Fruit fly (Drosophila melanogaster) whole organism, embryonic: Measurements from ENCODE around the gene enc.
A peak's percentile ranks its signal among the peaks of the same experiment; 100 is the strongest.

Source experiments
- Ada2b ChIP-seq: fragments of 200-800 bp; sonication (Bioruptor generic); IDR thresholded peaks from 2 replicates; pipeline ENCODE4 v1.3.6; 2022; ENCODE audit warnings: missing biosample characterization, missing genetic modification characterization
- Antp ChIP-seq: fragments of 200-800 bp; sonication (Bioruptor generic); optimal IDR thresholded peaks from 3 replicates; lab custom pipeline; 2016; ENCODE audit warnings: missing biosample characterization, missing genetic modification characterization
- BEAF-32 ChIP-seq: fragments of 200-800 bp; sonication (Bioruptor generic); optimal IDR thresholded peaks from 3 replicates; lab custom pipeline; 2017; ENCODE audit warnings: missing biosample characterization, missing genetic modification characterization, mild to moderate bottlenecking, moderate library complexity, missing genetic modification reagents
- CG10462 ChIP-seq: fragments of 200-800 bp; sonication (Bioruptor generic); optimal IDR thresholded peaks from 2 replicates; lab custom pipeline; 2016; ENCODE audit warnings: missing biosample characterization, missing genetic modification characterization
- CG10959 ChIP-seq: fragments of 200-800 bp; sonication (Bioruptor generic); IDR thresholded peaks from 2 replicates; pipeline ENCODE4 v1.3.6; 2022; ENCODE audit warnings: missing biosample characterization, missing genetic modification characterization
- CG10979 ChIP-seq: fragments of 200-800 bp; sonication (Bioruptor generic); optimal IDR thresholded peaks from 2 replicates; lab custom pipeline; 2018; ENCODE audit warnings: missing biosample characterization, mild to moderate bottlenecking, missing genetic modification characterization, moderate library complexity
- CG11085 ChIP-seq: fragments of 200-800 bp; sonication (Bioruptor generic); IDR thresholded peaks from 2 replicates; pipeline ENCODE4 v1.3.6; 2022; ENCODE audit warnings: missing biosample characterization, missing genetic modification characterization
- CG11247 ChIP-seq: fragments of 200-800 bp; sonication (Bioruptor generic); IDR thresholded peaks from 2 replicates; pipeline ENCODE4 v1.3.6; 2022; ENCODE audit warnings: missing biosample characterization, missing genetic modification characterization
- CG11696 ChIP-seq: fragments of 200-800 bp; sonication (Bioruptor generic); IDR thresholded peaks from 2 replicates; pipeline ENCODE4 v1.3.6; 2022; ENCODE audit warnings: missing biosample characterization, missing genetic modification characterization
- CG11723 ChIP-seq: fragments of 200-800 bp; sonication (Bioruptor generic); optimal IDR thresholded peaks from 2 replicates; lab custom pipeline; 2017; ENCODE audit warnings: missing biosample characterization, mild to moderate bottlenecking, missing genetic modification characterization
- CG12155 ChIP-seq: fragments of 200-800 bp; sonication (Bioruptor generic); optimal IDR thresholded peaks from 3 replicates; lab custom pipeline; 2016; ENCODE audit warnings: missing biosample characterization, missing genetic modification characterization
- CG13624 ChIP-seq: fragments of 200-800 bp; sonication (Bioruptor generic); optimal IDR thresholded peaks from 2 replicates; lab custom pipeline; 2016; ENCODE audit warnings: missing biosample characterization, missing genetic modification characterization
- CG14860 ChIP-seq: fragments of 200-800 bp; sonication (Bioruptor generic); IDR thresholded peaks from 3 replicates; pipeline ENCODE4 v1.3.6; 2022; ENCODE audit warnings: missing biosample characterization, missing genetic modification characterization; ENCODE audit not compliant: partially characterized antibody
- CG14965 ChIP-seq: fragments of 200-800 bp; sonication (Bioruptor generic); optimal IDR thresholded peaks from 2 replicates; lab custom pipeline; 2016; ENCODE audit warnings: missing biosample characterization, missing genetic modification characterization, borderline replicate concordance
- CG15601 ChIP-seq: fragments of 200-800 bp; sonication (Bioruptor generic); optimal IDR thresholded peaks from 3 replicates; lab custom pipeline; 2019; ENCODE audit warnings: missing biosample characterization, mild to moderate bottlenecking, missing genetic modification characterization, moderate library complexity
- CG17361 ChIP-seq: fragments of 200-800 bp; sonication (Bioruptor generic); IDR thresholded peaks from 3 replicates; pipeline ENCODE4 v1.3.6; 2022; ENCODE audit warnings: missing biosample characterization, missing genetic modification characterization
- CG17802 ChIP-seq: fragments of 200-800 bp; sonication (Bioruptor generic); optimal IDR thresholded peaks from 2 replicates; lab custom pipeline; 2018; ENCODE audit warnings: missing biosample characterization, mild to moderate bottlenecking, missing genetic modification characterization, moderate library complexity
- CG18619 ChIP-seq: fragments of 200-800 bp; sonication (Bioruptor generic); optimal IDR thresholded peaks from 3 replicates; lab custom pipeline; 2017; ENCODE audit warnings: missing biosample characterization, mild to moderate bottlenecking, missing genetic modification characterization
- CG4854 ChIP-seq: fragments of 200-800 bp; sonication (Bioruptor generic); optimal IDR thresholded peaks from 2 replicates; lab custom pipeline; 2016; ENCODE audit warnings: missing biosample characterization, missing genetic modification characterization, inconsistent platforms
- CG7271 ChIP-seq: fragments of 200-800 bp; sonication (Bioruptor generic); optimal IDR thresholded peaks from 2 replicates; lab custom pipeline; 2018; ENCODE audit warnings: missing biosample characterization, mild to moderate bottlenecking, missing genetic modification characterization, moderate library complexity
- CG9215 ChIP-seq: fragments of 200-800 bp; sonication (Bioruptor generic); IDR thresholded peaks from 2 replicates; pipeline ENCODE4 v1.3.6; 2022; ENCODE audit warnings: missing biosample characterization, missing genetic modification characterization
- Chrac-16 ChIP-seq: fragments of 200-800 bp; sonication (Bioruptor generic); optimal IDR thresholded peaks from 3 replicates; lab custom pipeline; 2016; ENCODE audit warnings: missing biosample characterization, missing genetic modification characterization
- Drgx ChIP-seq: fragments of 200-800 bp; sonication (Bioruptor generic); IDR thresholded peaks from 2 replicates; pipeline ENCODE4 v1.3.6; 2022; ENCODE audit warnings: missing biosample characterization, missing genetic modification characterization
- E2f1 ChIP-seq: fragments of 200-800 bp; sonication (Bioruptor generic); IDR thresholded peaks from 2 replicates; pipeline ENCODE4 v1.3.6; 2022; ENCODE audit warnings: missing biosample characterization, missing genetic modification characterization
- Myb ChIP-seq: fragments of 200-800 bp; sonication (Bioruptor generic); optimal IDR thresholded peaks from 2 replicates; lab custom pipeline; 2016; ENCODE audit warnings: missing biosample characterization, missing genetic modification characterization
- Oli ChIP-seq: fragments of 200-800 bp; sonication (Bioruptor generic); optimal IDR thresholded peaks from 2 replicates; lab custom pipeline; 2018; ENCODE audit warnings: missing biosample characterization, mild to moderate bottlenecking, missing genetic modification characterization, moderate library complexity
- Taf1 ChIP-seq: fragments of 200-800 bp; sonication (Bioruptor generic); IDR thresholded peaks from 2 replicates; pipeline ENCODE4 v1.3.6; 2022; ENCODE audit warnings: missing biosample characterization, missing genetic modification characterization
- Xrp1 ChIP-seq: fragments of 200-800 bp; sonication (Bioruptor generic); IDR thresholded peaks from 2 replicates; pipeline ENCODE4 v1.3.6; 2022; ENCODE audit warnings: missing biosample characterization, missing genetic modification characterization
- YL-1 ChIP-seq: fragments of 200-800 bp; sonication (Bioruptor generic); optimal IDR thresholded peaks from 3 replicates; lab custom pipeline; 2017; ENCODE audit warnings: missing biosample characterization, mild to moderate bottlenecking, missing genetic modification characterization
- ase ChIP-seq: fragments of 200-800 bp; sonication (Bioruptor generic); IDR thresholded peaks from 3 replicates; pipeline ENCODE4 v1.3.6; 2022; ENCODE audit warnings: missing biosample characterization, missing genetic modification characterization
- bcd ChIP-seq: fragments of 200-800 bp; sonication (Bioruptor generic); optimal IDR thresholded peaks from 2 replicates; lab custom pipeline; 2017; ENCODE audit warnings: missing biosample characterization, mild to moderate bottlenecking, missing genetic modification characterization
- crc ChIP-seq: fragments of 200-800 bp; sonication (Bioruptor generic); optimal IDR thresholded peaks from 2 replicates; lab custom pipeline; 2016; ENCODE audit warnings: missing biosample characterization, missing genetic modification characterization
- danr ChIP-seq: fragments of 200-800 bp; sonication (Bioruptor generic); IDR thresholded peaks from 2 replicates; pipeline ENCODE4 v1.3.6; 2022; ENCODE audit warnings: missing biosample characterization, missing genetic modification characterization
- dimm ChIP-seq: fragments of 200-800 bp; sonication (Bioruptor generic); IDR thresholded peaks from 2 replicates; pipeline ENCODE4 v1.3.6; 2022; ENCODE audit warnings: missing biosample characterization, missing genetic modification characterization
- dpn ChIP-seq, 2 experiments: fragments of 200-800 bp; sonication (Bioruptor generic); optimal IDR thresholded peaks; 3 replicates each; lab custom pipeline; 2016; ENCODE audit warnings: missing biosample characterization in 2 of 2, missing genetic modification characterization in 2 of 2
- emc ChIP-seq: fragments of 200-800 bp; sonication (Bioruptor generic); optimal IDR thresholded peaks from 2 replicates; lab custom pipeline; 2016; ENCODE audit warnings: missing biosample characterization, missing genetic modification characterization
- ems ChIP-seq: fragments of 200-800 bp; sonication (Bioruptor generic); optimal IDR thresholded peaks from 3 replicates; lab custom pipeline; 2016; ENCODE audit warnings: missing biosample characterization, missing genetic modification characterization
- ftz-f1 ChIP-seq: fragments of 200-800 bp; sonication (Bioruptor generic); optimal IDR thresholded peaks from 2 replicates; lab custom pipeline; 2016; ENCODE audit warnings: missing biosample characterization, missing genetic modification characterization
- gfzf ChIP-seq: fragments of 200-800 bp; sonication (Bioruptor generic); optimal IDR thresholded peaks from 2 replicates; lab custom pipeline; 2016; ENCODE audit warnings: missing biosample characterization, mild to moderate bottlenecking, missing genetic modification characterization, moderate library complexity
- h ChIP-seq: fragments of >200 bp; optimal IDR thresholded peaks from 2 replicates; lab custom pipeline; 2017
- hb ChIP-seq: fragments of 200-800 bp; sonication (Bioruptor generic); IDR thresholded peaks from 3 replicates; pipeline ENCODE4 v1.3.6; 2022; ENCODE audit warnings: missing biosample characterization, missing genetic modification characterization; ENCODE audit not compliant: partially characterized antibody
- luna ChIP-seq: fragments of 200-800 bp; sonication (Bioruptor generic); optimal IDR thresholded peaks from 2 replicates; lab custom pipeline; 2016; ENCODE audit warnings: missing biosample characterization, missing genetic modification characterization
- org-1 ChIP-seq: fragments of 200-800 bp; sonication (Bioruptor generic); optimal IDR thresholded peaks from 2 replicates; lab custom pipeline; 2017; ENCODE audit warnings: missing biosample characterization, missing genetic modification characterization
- pb ChIP-seq: fragments of 200-800 bp; sonication (Bioruptor generic); optimal IDR thresholded peaks from 3 replicates; lab custom pipeline; 2016; ENCODE audit warnings: missing biosample characterization, missing genetic modification characterization
- rib ChIP-seq: fragments of 200-800 bp; sonication (Bioruptor generic); IDR thresholded peaks from 2 replicates; pipeline ENCODE4 v1.3.6; 2022; ENCODE audit warnings: missing biosample characterization, missing genetic modification characterization
- slou ChIP-seq: fragments of 200-800 bp; sonication (Bioruptor generic); optimal IDR thresholded peaks from 3 replicates; lab custom pipeline; 2016; ENCODE audit warnings: missing biosample characterization, missing genetic modification characterization
- sob ChIP-seq: fragments of 200-800 bp; sonication (Bioruptor generic); IDR thresholded peaks from 2 replicates; pipeline ENCODE4 v1.3.6; 2022; ENCODE audit warnings: missing biosample characterization, missing genetic modification characterization
- sr ChIP-seq: fragments of 200-800 bp; sonication (Bioruptor generic); IDR thresholded peaks from 3 replicates; pipeline ENCODE4 v1.3.6; 2022; ENCODE audit warnings: missing biosample characterization, missing genetic modification characterization
- stwl ChIP-seq: fragments of 200-800 bp; sonication (Bioruptor generic); optimal IDR thresholded peaks from 3 replicates; lab custom pipeline; 2018; ENCODE audit warnings: missing biosample characterization, mild to moderate bottlenecking, missing genetic modification characterization, moderate library complexity
- tio ChIP-seq: fragments of 200-800 bp; sonication (Bioruptor generic); optimal IDR thresholded peaks from 2 replicates; lab custom pipeline; 2017; ENCODE audit warnings: missing biosample characterization, missing genetic modification characterization, inconsistent platforms
- twi ChIP-seq: fragments of 200-800 bp; optimal IDR thresholded peaks from 2 replicates; lab custom pipeline; 2019; ENCODE audit warnings: missing biosample characterization, mild to moderate bottlenecking, missing genetic modification characterization, moderate library complexity
- wdn ChIP-seq: fragments of 200-800 bp; sonication (Bioruptor generic); IDR thresholded peaks from 2 replicates; pipeline ENCODE4 v1.3.6; 2022; ENCODE audit warnings: missing biosample characterization, missing genetic modification characterization

The enc gene

dm6 chr3L:3802677-3803076 lies 15.8 kb upstream of the enc start (continued):
- peak; percentile 40 for TF ChIP-seq emc
- no peak for TF ChIP-seq twi (tag; lab: Kevin White, UChicago)
- TF ChIP-seq hb (GFP tag; lab: Robert Waterston, UW), result no peak
- peak; percentile 56 for TF ChIP-seq pb
- peak; percentile 48 for TF ChIP-seq danr
- TF ChIP-seq org-1, result peak; percentile 60
- peak; percentile 56 for TF ChIP-seq Chrac-16 (GFP tag; lab: Kevin White, UChicago)
- no peak for TF ChIP-seq sr
- peak; percentile 14 for TF ChIP-seq CG14965 (GFP tag; lab: Kevin White, UChicago)
- no peak for TF ChIP-seq CG14860
- peak; percentile 75 for TF ChIP-seq CG12155 (GFP tag; lab: Kevin White, UChicago)
- TF ChIP-seq Antp (GFP tag; lab: Kevin White, UChicago), result peak; percentile 77
- no peak for TF ChIP-seq ftz-f1 (GFP tag; lab: Kevin White, UChicago)
- peak; percentile 56 for TF ChIP-seq CG11723 (GFP tag; lab: Kevin White, UChicago)
- TF ChIP-seq CG13624 (GFP tag; lab: Kevin White, UChicago), result peak; percentile 91
- no peak for TF ChIP-seq CG7271 (tag; lab: Kevin White, UChicago)
- TF ChIP-seq gfzf, result no peak
- TF ChIP-seq ems (GFP tag; lab: Kevin White, UChicago), result peak; percentile 76
- TF ChIP-seq CG10979 (tag; lab: Kevin White, UChicago), result peak; percentile 22
- peak; percentile 71; the same call in 1 of the 2 replicates for TF ChIP-seq rib
- peak; percentile 75 for TF ChIP-seq wdn (GFP tag; lab: Robert Waterston, UW)
- 0 out of 2 replicates have a peak, but pooled peaks have one; percentile 53 for TF ChIP-seq dimm (GFP tag; lab: Robert Waterston, UW)
- TF ChIP-seq luna, result peak; percentile 45
- no peak for TF ChIP-seq CG17802 (tag; lab: Kevin White, UChicago)
- peak; percentile 73 for TF ChIP-seq E2f1 (GFP tag; lab: Robert Waterston, UW)
- TF ChIP-seq slou, result peak; percentile 45
- TF ChIP-seq CG18619 (GFP tag; lab: Kevin White, UChicago), result peak; percentile 77
- TF ChIP-seq CG15601 (tag; lab: Kevin White, UChicago), result peak; percentile 38
- peak; percentile 14 for TF ChIP-seq YL-1 (GFP tag; lab: Kevin White, UChicago)
- peak; percentile 26; the same call in 1 of the 2 replicates for TF ChIP-seq CG10959 (GFP tag; lab: Robert Waterston, UW)
- TF ChIP-seq Xrp1, result peak; percentile 80
- peak; percentile 73 for TF ChIP-seq bcd (GFP tag; lab: Kevin White, UChicago)
- TF ChIP-seq Myb (GFP tag; lab: Kevin White, UChicago), result peak; percentile 57
- peak; percentile 82 to 86 for TF ChIP-seq dpn (GFP tag; optimal IDR thresholded peaks at IDR 0.05; lab: Kevin White, UChicago)
- peak; percentile 53; the same call in 1 of the 2 replicates for TF ChIP-seq Taf1
- TF ChIP-seq CG11247, result peak; percentile 65; the same call in 1 of the 2 replicates
- TF ChIP-seq BEAF-32 (GFP tag; lab: Kevin White, UChicago), result no peak
- peak; percentile 84 for TF ChIP-seq Ada2b (GFP tag; lab: Robert Waterston, UW)
- TF ChIP-seq CG9215, result peak; percentile 75
- TF ChIP-seq ase, result peak; percentile 80
- TF ChIP-seq sob (GFP tag; lab: Robert Waterston, UW), result peak; percentile 85
- peak; percentile 67 for TF ChIP-seq CG11696 (GFP tag; lab: Robert Waterston, UW)
- TF ChIP-seq tio (GFP tag; lab: Kevin White, UChicago), result no peak
- peak; percentile 25 for TF ChIP-seq CG4854 (GFP tag; lab: Kevin White, UChicago)
- peak; percentile 64 for TF ChIP-seq Drgx
- no peak for TF ChIP-seq h
- peak; percentile 42 for TF ChIP-seq CG10462 (GFP tag; lab: Kevin White, UChicago)
- peak; percentile 67 for TF ChIP-seq Oli
- peak; percentile 73 for TF ChIP-seq CG11085 (GFP tag; lab: Robert Waterston, UW)
- TF ChIP-seq stwl (tag; lab: Kevin White, UChicago), result no peak
- TF ChIP-seq crc (GFP tag; lab: Kevin White, UChicago), result peak; percentile 68
- peak; percentile 65; the same call in 2 of the 3 replicates for TF ChIP-seq CG17361 (GFP tag; lab: Robert Waterston, UW)
